Fruit fly (Drosophila melanogaster): ENCODE results near the gene CG9231.
A peak's percentile ranks its signal among the peaks of the same experiment; 100 is the strongest.

The CG9231 gene

DNA sequence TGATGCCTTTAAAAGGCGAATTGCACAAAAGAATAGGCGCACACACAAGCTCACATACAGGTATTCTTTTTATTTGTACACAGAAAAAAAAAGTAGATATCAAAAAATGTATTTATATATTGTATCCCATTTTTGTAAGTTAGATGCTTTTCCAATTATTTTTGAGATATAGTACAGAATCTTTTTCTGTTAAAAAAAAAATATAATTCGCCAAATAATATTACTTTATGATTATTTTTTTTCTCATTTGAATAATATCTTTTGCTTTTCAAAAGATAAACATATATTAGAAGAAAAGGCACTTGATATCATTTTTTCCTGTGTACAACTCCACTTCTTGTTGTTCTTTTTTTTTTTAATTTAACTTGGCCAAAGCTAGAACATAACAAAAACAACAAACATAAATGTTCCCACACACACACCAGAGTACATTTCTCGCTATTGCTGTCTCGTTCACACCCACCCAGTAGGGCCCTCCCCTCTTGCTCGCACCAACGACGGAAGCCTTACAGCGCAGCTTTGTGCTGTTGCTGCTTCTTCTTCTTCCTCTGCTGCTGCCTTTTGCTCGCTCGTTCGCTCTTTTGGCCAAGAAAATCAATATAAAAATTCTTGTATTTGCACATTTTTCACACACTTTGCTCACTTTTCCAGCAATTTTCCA is 49.1 kb upstream of the CG9231 start (continued):
- TF ChIP-seq CG6254 (GFP tag; optimal IDR thresholded peaks at IDR 0.05) (peak; percentile 48), corto (GFP tag; optimal IDR thresholded peaks at IDR 0.05) (no peak), CG1602 (GFP tag; optimal IDR thresholded peaks at IDR 0.05) (peak; percentile 47), NFAT (GFP tag; IDR thresholded peaks at IDR 0.05) (0 out of 2 replicates have a peak, but pooled peaks have one; percentile 48), CG7745 (tag; optimal IDR thresholded peaks at IDR 0.05) (no peak), CG2889 (GFP tag; IDR thresholded peaks at IDR 0.05) (no peak), CG33213 (GFP tag; optimal IDR thresholded peaks at IDR 0.05) (no peak), unpg (GFP tag; optimal IDR thresholded peaks at IDR 0.05) (peak; percentile 83), CG17912 (GFP tag; optimal IDR thresholded peaks at IDR 0.05) (no peak), Hand (GFP tag; optimal IDR thresholded peaks at IDR 0.05) (peak; percentile 45), CG2199 (GFP tag; IDR thresholded peaks at IDR 0.05) (no peak), NfI (GFP tag; optimal IDR thresholded peaks at IDR 0.05) (no peak), emc (GFP tag; optimal IDR thresholded peaks at IDR 0.05) (no peak), CG33557 (GFP tag; optimal IDR thresholded peaks at IDR 0.05) (no peak), tap (tag; optimal IDR thresholded peaks at IDR 0.05) (peak; percentile 48), CG6272 (GFP tag; IDR thresholded peaks at IDR 0.05) (no peak), dmrt11E (tag; optimal IDR thresholded peaks at IDR 0.05) (peak; percentile 67), dysf (GFP tag; IDR thresholded peaks at IDR 0.05) (peak; percentile 87; the same call in 2 of the 3 replicates), fd64A (GFP tag; optimal IDR thresholded peaks at IDR 0.05) (no peak), CG12299 (tag; optimal IDR thresholded peaks at IDR 0.05) (peak; percentile 76), CG10366 (GFP tag; IDR thresholded peaks at IDR 0.05) (no peak), nmo (GFP tag; optimal IDR thresholded peaks at IDR 0.05) (peak; percentile 82), Ssrp (tag; optimal IDR thresholded peaks at IDR 0.05) (peak; percentile 69), sna (GFP tag; IDR thresholded peaks at IDR 0.05; ENCODE audit: partially characterized antibody) (no peak), CG11085 (GFP tag; IDR thresholded peaks at IDR 0.05) (peak; percentile 67; the same call in 1 of the 2 replicates), ro (GFP tag; IDR thresholded peaks at IDR 0.05) (no peak), phol (tag; optimal IDR thresholded peaks at IDR 0.05) (peak; percentile 89), zfh1 (GFP tag; IDR thresholded peaks at IDR 0.05) (no peak), CG14965 (GFP tag; optimal IDR thresholded peaks at IDR 0.05; ENCODE audit: borderline replicate concordance) (no peak), dan (GFP tag; IDR thresholded peaks at IDR 0.05) (no peak), Atf6 (GFP tag; IDR thresholded peaks at IDR 0.05) (peak; percentile 71), Myb (GFP tag; optimal IDR thresholded peaks at IDR 0.05) (no peak), CG34376 (GFP tag; optimal IDR thresholded peaks at IDR 0.05) (no peak), CG4404 (GFP tag; IDR thresholded peaks at IDR 0.05) (peak; percentile 40; the same call in 1 of the 2 replicates), cg (GFP tag; optimal IDR thresholded peaks at IDR 0.05) (no peak), CG15269 (tag; optimal IDR thresholded peaks at IDR 0.05) (peak; percentile 84), Hr51 (GFP tag; optimal IDR thresholded peaks at IDR 0.05) (peak in 1 of 2 experiments; percentile 77), Hmr (GFP tag; optimal IDR thresholded peaks at IDR 0.05) (peak; percentile 82), MBD-R2 (GFP tag; IDR thresholded peaks at IDR 0.05) (peak; percentile 26; the same call in 1 of the 2 replicates), CG8359 (GFP tag; optimal IDR thresholded peaks at IDR 0.05; ENCODE audit: borderline replicate concordance) (no peak), HLH54F (GFP tag; optimal IDR thresholded peaks at IDR 0.05) (no peak), bab2 (GFP tag; optimal IDR thresholded peaks at IDR 0.05) (no peak), usp (GFP tag; optimal IDR thresholded peaks at IDR 0.05) (no peak), zfh2 (GFP tag; optimal IDR thresholded peaks at IDR 0.05) (no peak), CG11093 (GFP tag; IDR thresholded peaks at IDR 0.05) (no peak; the same call in 2 of the 3 replicates), CG42726 (GFP tag; IDR thresholded peaks at IDR 0.05; ENCODE audit: partially characterized antibody) (no peak), Hmx (GFP tag; optimal IDR thresholded peaks at IDR 0.05) (no peak), CG10654 (GFP tag; optimal IDR thresholded peaks at IDR 0.05) (peak; percentile 63), lola (GFP tag; optimal IDR thresholded peaks at IDR 0.05) (peak in 2 of 3 experiments; percentile 17 to 73)

All from whole organism, embryonic.